Fruit fly (Drosophila melanogaster) whole organism, embryonic: ENCODE measurements around the gene Pif1B.

Source experiments
- Asciz ChIP-seq: fragments of 200-800 bp; sonication (Bioruptor generic); optimal IDR thresholded peaks from 2 replicates; lab custom pipeline; 2017; ENCODE audit warnings: missing biosample characterization, mild to moderate bottlenecking, missing genetic modification characterization, missing genetic modification reagents
- B-H2 ChIP-seq: fragments of 200-800 bp; sonication (Bioruptor generic); optimal IDR thresholded peaks from 2 replicates; lab custom pipeline; 2018; ENCODE audit warnings: missing biosample characterization, mild to moderate bottlenecking, missing genetic modification characterization
- Bteb2 ChIP-seq: fragments of 200-800 bp; sonication (Bioruptor generic); optimal IDR thresholded peaks from 2 replicates; lab custom pipeline; 2016; ENCODE audit warnings: missing biosample characterization, missing genetic modification characterization
- CG10209 ChIP-seq: fragments of 200-800 bp; sonication (Bioruptor generic); optimal IDR thresholded peaks from 3 replicates; lab custom pipeline; 2017; ENCODE audit warnings: missing biosample characterization, mild to moderate bottlenecking, missing genetic modification characterization, missing genetic modification reagents
- CG1233 ChIP-seq: fragments of 200-800 bp; sonication (Bioruptor generic); optimal IDR thresholded peaks from 4 replicates; lab custom pipeline; 2018; ENCODE audit warnings: missing biosample characterization, mild to moderate bottlenecking, missing genetic modification characterization
- CG13123 ChIP-seq: fragments of 200-800 bp; sonication (Bioruptor generic); optimal IDR thresholded peaks from 2 replicates; lab custom pipeline; 2016; ENCODE audit warnings: missing biosample characterization, missing genetic modification characterization
- CG13287 ChIP-seq: fragments of 200-800 bp; sonication (Bioruptor generic); IDR thresholded peaks from 2 replicates; pipeline ENCODE4 v1.3.6; 2022; ENCODE audit warnings: missing biosample characterization, missing genetic modification characterization; ENCODE audit not compliant: partially characterized antibody
- CG13894 ChIP-seq: fragments of 200-800 bp; sonication (Bioruptor generic); optimal IDR thresholded peaks from 3 replicates; lab custom pipeline; 2018; ENCODE audit warnings: missing biosample characterization, mild to moderate bottlenecking, missing genetic modification characterization, moderate library complexity
- CG15269 ChIP-seq: fragments of 200-800 bp; sonication (Bioruptor generic); optimal IDR thresholded peaks from 2 replicates; lab custom pipeline; 2018; ENCODE audit warnings: missing biosample characterization, mild to moderate bottlenecking, missing genetic modification characterization, moderate library complexity
- CG1603 ChIP-seq: fragments of 200-800 bp; sonication (Bioruptor generic); optimal IDR thresholded peaks from 2 replicates; lab custom pipeline; 2019; ENCODE audit warnings: missing biosample characterization, mild to moderate bottlenecking, missing genetic modification characterization, moderate library complexity
- CG16863 ChIP-seq: fragments of 200-800 bp; sonication (Bioruptor generic); optimal IDR thresholded peaks from 3 replicates; lab custom pipeline; 2016; ENCODE audit warnings: missing biosample characterization, missing genetic modification characterization
- CG17359 ChIP-seq: fragments of 200-800 bp; sonication (Bioruptor generic); optimal IDR thresholded peaks from 3 replicates; lab custom pipeline; 2018; ENCODE audit warnings: missing biosample characterization, mild to moderate bottlenecking, missing genetic modification characterization, moderate library complexity
- CG17568 ChIP-seq: fragments of 200-800 bp; sonication (Bioruptor generic); optimal IDR thresholded peaks from 2 replicates; lab custom pipeline; 2018; ENCODE audit warnings: missing biosample characterization, mild to moderate bottlenecking, missing genetic modification characterization, moderate library complexity
- CG18476 ChIP-seq: fragments of 200-800 bp; sonication (Bioruptor generic); optimal IDR thresholded peaks from 2 replicates; lab custom pipeline; 2016; ENCODE audit warnings: missing biosample characterization, mild to moderate bottlenecking, missing genetic modification characterization
- CG31441 ChIP-seq: fragments of 200-800 bp; sonication (Bioruptor generic); IDR thresholded peaks from 2 replicates; pipeline ENCODE4 v1.3.6; 2022; ENCODE audit warnings: missing biosample characterization, missing genetic modification characterization
- CG3407 ChIP-seq: fragments of 200-800 bp; sonication (Bioruptor generic); optimal IDR thresholded peaks from 2 replicates; lab custom pipeline; 2018; ENCODE audit warnings: missing biosample characterization, mild to moderate bottlenecking, missing genetic modification characterization
- CG4328 ChIP-seq: fragments of 200-800 bp; sonication (Bioruptor generic); optimal IDR thresholded peaks from 3 replicates; lab custom pipeline; 2017; ENCODE audit warnings: missing biosample characterization, missing genetic modification reagents, missing genetic modification characterization
- CG5180 ChIP-seq: fragments of 200-800 bp; sonication (Bioruptor generic); optimal IDR thresholded peaks from 3 replicates; lab custom pipeline; 2017; ENCODE audit warnings: missing biosample characterization, missing genetic modification characterization, mild to moderate bottlenecking, moderate library complexity, missing genetic modification reagents
- CG6689 ChIP-seq: fragments of 200-800 bp; sonication (Bioruptor generic); IDR thresholded peaks from 2 replicates; pipeline ENCODE4 v1.3.6; 2022; ENCODE audit warnings: missing biosample characterization, missing genetic modification characterization
- CG8924 ChIP-seq: fragments of 200-800 bp; optimal IDR thresholded peaks from 3 replicates; lab custom pipeline; 2019; ENCODE audit warnings: missing biosample characterization, mild to moderate bottlenecking, missing genetic modification characterization, moderate library complexity
- CG8944 ChIP-seq: fragments of 200-800 bp; sonication (Bioruptor generic); optimal IDR thresholded peaks from 3 replicates; lab custom pipeline; 2016; ENCODE audit warnings: missing biosample characterization, missing genetic modification characterization
- CTCF ChIP-seq: fragments of 200-800 bp; sonication (Bioruptor generic); optimal IDR thresholded peaks from 2 replicates; lab custom pipeline; 2017; ENCODE audit warnings: missing biosample characterization, mild to moderate bottlenecking, missing genetic modification characterization, moderate library complexity
- Dbx ChIP-seq: fragments of 200-800 bp; sonication (Bioruptor generic); IDR thresholded peaks from 3 replicates; pipeline ENCODE4 v1.3.6; 2022; ENCODE audit warnings: missing biosample characterization, missing genetic modification characterization
- ERR ChIP-seq: fragments of 200-800 bp; sonication (Bioruptor generic); optimal IDR thresholded peaks from 2 replicates; lab custom pipeline; 2016; ENCODE audit warnings: missing biosample characterization, missing genetic modification characterization
- HLHmδ ChIP-seq: fragments of 200-800 bp; sonication (Bioruptor generic); optimal IDR thresholded peaks from 2 replicates; lab custom pipeline; 2018; ENCODE audit warnings: missing biosample characterization, mild to moderate bottlenecking, missing genetic modification characterization, moderate library complexity
- HmgD ChIP-seq: fragments of 200-800 bp; sonication (Bioruptor generic); optimal IDR thresholded peaks from 3 replicates; lab custom pipeline; 2016; ENCODE audit warnings: missing biosample characterization, missing genetic modification characterization
- Hr3 ChIP-seq: fragments of 200-800 bp; sonication (Bioruptor generic); optimal IDR thresholded peaks from 3 replicates; lab custom pipeline; 2016; ENCODE audit warnings: missing biosample characterization, missing genetic modification characterization
- Lim3 ChIP-seq: fragments of 200-800 bp; sonication (Bioruptor generic); IDR thresholded peaks from 2 replicates; pipeline ENCODE4 v1.3.6; 2022; ENCODE audit warnings: missing biosample characterization, missing genetic modification characterization
- NC2α ChIP-seq: fragments of 200-800 bp; sonication (Bioruptor generic); optimal IDR thresholded peaks from 2 replicates; lab custom pipeline; 2016; ENCODE audit warnings: missing biosample characterization, missing genetic modification characterization
- Ssrp ChIP-seq: fragments of 200-800 bp; sonication (Bioruptor generic); optimal IDR thresholded peaks from 2 replicates; lab custom pipeline; 2018; ENCODE audit warnings: missing biosample characterization, mild to moderate bottlenecking, missing genetic modification characterization, moderate library complexity
- Vsx1 ChIP-seq: fragments of 200-800 bp; sonication (Bioruptor generic); optimal IDR thresholded peaks from 2 replicates; lab custom pipeline; 2017; ENCODE audit warnings: missing biosample characterization, mild to moderate bottlenecking, missing genetic modification characterization, missing genetic modification reagents
- bab2 ChIP-seq: fragments of 200-800 bp; sonication (Bioruptor generic); optimal IDR thresholded peaks from 2 replicates; lab custom pipeline; 2016; ENCODE audit warnings: missing biosample characterization, missing genetic modification characterization
- chinmo ChIP-seq: fragments of 200-800 bp; sonication (Bioruptor generic); IDR thresholded peaks from 4 replicates; pipeline ENCODE4 v1.3.6; 2022; ENCODE audit warnings: missing biosample characterization, missing genetic modification characterization; ENCODE audit not compliant: partially characterized antibody
- dm ChIP-seq: fragments of 200-800 bp; sonication (Bioruptor generic); optimal IDR thresholded peaks from 3 replicates; lab custom pipeline; 2016; ENCODE audit warnings: missing biosample characterization, missing genetic modification characterization
- dmrt99B ChIP-seq: fragments of 200-800 bp; sonication (Bioruptor generic); optimal IDR thresholded peaks from 2 replicates; lab custom pipeline; 2018; ENCODE audit warnings: missing biosample characterization, mild to moderate bottlenecking, missing genetic modification characterization, moderate library complexity
- dpn ChIP-seq, 2 experiments: fragments of 200-800 bp; sonication (Bioruptor generic); optimal IDR thresholded peaks; 3 replicates each; lab custom pipeline; 2016; ENCODE audit warnings: missing biosample characterization in 2 of 2, missing genetic modification characterization in 2 of 2
- ewg ChIP-seq: fragments of 200-800 bp; sonication (Bioruptor generic); optimal IDR thresholded peaks from 3 replicates; lab custom pipeline; 2017; ENCODE audit warnings: mild to moderate bottlenecking, missing biosample characterization, missing genetic modification reagents, missing genetic modification characterization
- hb ChIP-seq: fragments of 200-800 bp; sonication (Bioruptor generic); IDR thresholded peaks from 3 replicates; pipeline ENCODE4 v1.3.6; 2022; ENCODE audit warnings: missing biosample characterization, missing genetic modification characterization; ENCODE audit not compliant: partially characterized antibody
- hkb ChIP-seq, 2 experiments: fragments of 200-800 bp in 1 of 2; fragments of >200 bp in 1 of 2; sonication (Bioruptor generic) in 1 of 2; IDR thresholded peaks in 1 of 2; optimal IDR thresholded peaks in 1 of 2; 2 replicates each; pipeline versions ENCODE4 v1.3.6 to Lab custom; 2017 to 2022; ENCODE audit warnings: missing biosample characterization in 1 of 2, missing genetic modification characterization in 1 of 2
- kni ChIP-seq: fragments of 200-800 bp; sonication (Bioruptor generic); optimal IDR thresholded peaks from 3 replicates; lab custom pipeline; 2017; ENCODE audit warnings: mild to moderate bottlenecking, missing biosample characterization, missing genetic modification reagents, missing genetic modification characterization
- peb ChIP-seq: fragments of 200-800 bp; sonication (Bioruptor generic); IDR thresholded peaks from 2 replicates; pipeline ENCODE4 v1.3.6; 2022; ENCODE audit warnings: missing biosample characterization, missing genetic modification characterization
- sc ChIP-seq, 3 experiments: fragments of >200 bp in 2 of 3; fragments of 200-800 bp in 1 of 3; sonication (Bioruptor generic) in 1 of 3; optimal IDR thresholded peaks; 2 replicates in 2 of 3; 3 replicates in 1 of 3; lab custom pipeline; 2017; ENCODE audit warnings: mild to moderate bottlenecking in 1 of 3, missing biosample characterization in 1 of 3, missing genetic modification characterization in 1 of 3, missing genetic modification reagents in 1 of 3
- sd ChIP-seq: fragments of 200-800 bp; sonication (Bioruptor generic); optimal IDR thresholded peaks from 3 replicates; lab custom pipeline; 2018; ENCODE audit warnings: missing biosample characterization, mild to moderate bottlenecking, missing genetic modification characterization, moderate library complexity
- sna ChIP-seq: fragments of 200-800 bp; sonication (Bioruptor generic); IDR thresholded peaks from 2 replicates; pipeline ENCODE4 v1.3.6; 2022; ENCODE audit warnings: missing biosample characterization, missing genetic modification characterization; ENCODE audit not compliant: partially characterized antibody
- stwl ChIP-seq: fragments of 200-800 bp; sonication (Bioruptor generic); optimal IDR thresholded peaks from 3 replicates; lab custom pipeline; 2018; ENCODE audit warnings: missing biosample characterization, mild to moderate bottlenecking, missing genetic modification characterization, moderate library complexity
- unc-4 ChIP-seq: fragments of 200-800 bp; sonication (Bioruptor generic); IDR thresholded peaks from 2 replicates; pipeline ENCODE4 v1.3.6; 2022; ENCODE audit warnings: missing biosample characterization, missing genetic modification characterization; ENCODE audit not compliant: partially characterized antibody
- zfh2 ChIP-seq: fragments of 200-800 bp; sonication (Bioruptor generic); optimal IDR thresholded peaks from 2 replicates; lab custom pipeline; 2016; ENCODE audit warnings: missing biosample characterization, missing genetic modification characterization

Gene Pif1B

DNA sequence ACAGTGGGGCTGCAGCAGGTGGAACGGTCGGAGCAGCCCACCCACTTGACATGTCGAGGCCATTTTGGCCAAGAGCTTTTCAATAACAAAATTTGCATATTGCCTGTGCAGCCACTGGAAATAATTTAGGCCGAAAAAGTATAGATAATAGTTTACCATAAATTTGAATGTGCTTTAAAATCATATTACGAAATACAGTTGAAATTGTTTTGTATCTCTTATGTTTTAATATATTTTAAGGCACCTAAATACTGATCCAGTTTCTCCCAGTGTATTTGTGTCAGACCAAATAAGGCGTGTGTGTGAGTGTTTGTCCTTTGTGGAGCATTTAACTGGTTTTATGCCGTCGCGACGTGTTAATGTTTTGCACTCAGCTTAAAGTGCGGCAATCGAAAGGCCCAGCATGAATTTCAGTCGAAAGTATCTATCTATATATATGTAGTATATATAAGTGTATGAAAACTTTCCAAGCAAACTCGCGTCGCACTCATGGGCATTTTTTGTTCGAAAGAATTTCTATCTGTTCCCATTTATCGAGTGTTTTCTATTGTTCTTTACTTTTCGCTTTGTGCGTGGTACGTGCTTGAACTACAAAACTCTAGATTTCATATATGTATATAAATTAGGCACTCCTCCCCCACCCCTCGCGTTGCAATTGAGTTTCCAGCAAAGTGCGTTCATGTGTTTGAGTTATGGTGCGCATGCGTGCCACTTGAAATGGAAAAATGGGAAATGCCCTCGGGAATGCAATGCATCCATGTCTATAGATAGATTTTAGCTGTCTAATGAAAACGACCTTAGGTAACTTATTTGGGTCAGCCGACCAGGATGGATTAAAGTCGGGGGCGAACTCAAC is 48.6 kb upstream of the Pif1B start (continued):
- TF ChIP-seq sd (tag; lab: Kevin White, UChicago), result no peak
- TF ChIP-seq Ssrp (tag; lab: Kevin White, UChicago), result peak; percentile 55
- TF ChIP-seq CG16863 (GFP tag; lab: Kevin White, UChicago), result no peak
- TF ChIP-seq bab2 (GFP tag; lab: Kevin White, UChicago), result no peak
- TF ChIP-seq CG4328, result no peak
- peak; percentile 28; the same call in 1 of the 2 replicates for TF ChIP-seq peb
- TF ChIP-seq Bteb2, result no peak
- no peak for TF ChIP-seq sc (optimal IDR thresholded peaks at IDR 0.05; lab: Kevin White, UChicago)
- TF ChIP-seq sc (GFP tag; optimal IDR thresholded peaks at IDR 0.05; lab: Kevin White, UChicago), result no peak
- no peak for TF ChIP-seq CG13894 (tag; lab: Kevin White, UChicago)
- TF ChIP-seq Asciz (GFP tag; lab: Kevin White, UChicago), result no peak
- TF ChIP-seq CG13287, result no peak
- TF ChIP-seq HLHmδ (GFP tag; lab: Kevin White, UChicago), result peak; percentile 50
- TF ChIP-seq CG6689, result 0 out of 2 replicates have a peak, but pooled peaks have one; percentile 21
- no peak for TF ChIP-seq CG5180 (GFP tag; lab: Kevin White, UChicago)
- TF ChIP-seq hb (GFP tag; lab: Robert Waterston, UW), result no peak
- no peak for TF ChIP-seq chinmo
- no peak for TF ChIP-seq unc-4 (GFP tag; lab: Robert Waterston, UW)
- TF ChIP-seq ERR, result no peak
- TF ChIP-seq CG17359 (tag; lab: Kevin White, UChicago), result peak; percentile 35
- no peak for TF ChIP-seq sna (GFP tag; lab: Robert Waterston, UW)
- no peak for TF ChIP-seq Hr3 (GFP tag; lab: Kevin White, UChicago)
- no peak for TF ChIP-seq stwl
- no peak for TF ChIP-seq CG17568 (GFP tag; lab: Kevin White, UChicago)
- TF ChIP-seq CG10209 (GFP tag; lab: Kevin White, UChicago), result no peak
- no peak for TF ChIP-seq CG31441 (GFP tag; lab: Robert Waterston, UW)
- TF ChIP-seq HmgD (GFP tag; lab: Kevin White, UChicago), result no peak
- TF ChIP-seq kni (GFP tag; lab: Kevin White, UChicago), result peak; percentile 70
- TF ChIP-seq CG3407, result no peak
- peak; percentile 32 for TF ChIP-seq CG8924 (tag; lab: Kevin White, UChicago)
- TF ChIP-seq CG8944 (GFP tag; lab: Kevin White, UChicago), result no peak
- no peak for TF ChIP-seq ewg (GFP tag; lab: Kevin White, UChicago)
- TF ChIP-seq NC2α, result no peak
- no peak for TF ChIP-seq zfh2 (GFP tag; lab: Kevin White, UChicago)
- TF ChIP-seq dm, result no peak
- TF ChIP-seq CG15269 (tag; lab: Kevin White, UChicago), result peak; percentile 6
- TF ChIP-seq dmrt99B (tag; lab: Kevin White, UChicago), result peak; percentile 24
- no peak for TF ChIP-seq CG1233 (GFP tag; lab: Kevin White, UChicago)
- no peak for TF ChIP-seq hkb (optimal IDR thresholded peaks at IDR 0.05; lab: Kevin White, UChicago)
- peak; percentile 43; the same call in 1 of the 2 replicates for TF ChIP-seq hkb (GFP tag; IDR thresholded peaks at IDR 0.05; lab: Robert Waterston, UW)
- TF ChIP-seq CG1603 (tag; lab: Kevin White, UChicago), result peak; percentile 69
- peak in 1 of 2 experiments; percentile 0 for TF ChIP-seq dpn (GFP tag; optimal IDR thresholded peaks at IDR 0.05; lab: Kevin White, UChicago)
- no peak for TF ChIP-seq CG18476
- no peak for TF ChIP-seq CTCF
- TF ChIP-seq Lim3, result no peak
- no peak for TF ChIP-seq Vsx1
- TF ChIP-seq CG13123 (GFP tag; lab: Kevin White, UChicago), result no peak
- TF ChIP-seq B-H2 (GFP tag; lab: Kevin White, UChicago), result no peak
- no peak for TF ChIP-seq Dbx
